Fruit fly (Drosophila melanogaster) whole organism, embryonic: Measurements from ENCODE around the gene twr.

Experiments
- CG31441 ChIP-seq: fragments of 200-800 bp; sonication (Bioruptor generic); IDR thresholded peaks from 2 replicates; pipeline ENCODE4 v1.3.6; 2022; ENCODE audit warnings: missing biosample characterization, missing genetic modification characterization
- CG4854 ChIP-seq: fragments of 200-800 bp; sonication (Bioruptor generic); optimal IDR thresholded peaks from 2 replicates; lab custom pipeline; 2016; ENCODE audit warnings: missing biosample characterization, missing genetic modification characterization, inconsistent platforms
- CG8944 ChIP-seq: fragments of 200-800 bp; sonication (Bioruptor generic); optimal IDR thresholded peaks from 3 replicates; lab custom pipeline; 2016; ENCODE audit warnings: missing biosample characterization, missing genetic modification characterization
- Oaz ChIP-seq: fragments of 200-800 bp; sonication (Bioruptor generic); IDR thresholded peaks from 2 replicates; pipeline ENCODE4 v1.3.6; 2022; ENCODE audit warnings: missing biosample characterization, missing genetic modification characterization
- luna ChIP-seq: fragments of 200-800 bp; sonication (Bioruptor generic); optimal IDR thresholded peaks from 2 replicates; lab custom pipeline; 2016; ENCODE audit warnings: missing biosample characterization, missing genetic modification characterization
- repo ChIP-seq: fragments of 200-800 bp; sonication (Bioruptor generic); optimal IDR thresholded peaks from 2 replicates; lab custom pipeline; 2016; ENCODE audit warnings: missing biosample characterization, missing genetic modification characterization
- ttk ChIP-seq: fragments of 200-800 bp; sonication (Bioruptor generic); IDR thresholded peaks from 2 replicates; pipeline ENCODE4 v2.1.2; 2022; ENCODE audit warnings: missing biosample characterization, missing genetic modification characterization
- vfl ChIP-seq: fragments of 200-800 bp; sonication (Bioruptor generic); optimal IDR thresholded peaks from 2 replicates; lab custom pipeline; 2016; ENCODE audit warnings: missing biosample characterization, missing genetic modification characterization
- vvl ChIP-seq: fragments of 200-800 bp; sonication (Bioruptor generic); IDR thresholded peaks from 2 replicates; pipeline ENCODE4 v1.3.6; 2022; ENCODE audit warnings: missing biosample characterization, missing genetic modification characterization

DNA sequence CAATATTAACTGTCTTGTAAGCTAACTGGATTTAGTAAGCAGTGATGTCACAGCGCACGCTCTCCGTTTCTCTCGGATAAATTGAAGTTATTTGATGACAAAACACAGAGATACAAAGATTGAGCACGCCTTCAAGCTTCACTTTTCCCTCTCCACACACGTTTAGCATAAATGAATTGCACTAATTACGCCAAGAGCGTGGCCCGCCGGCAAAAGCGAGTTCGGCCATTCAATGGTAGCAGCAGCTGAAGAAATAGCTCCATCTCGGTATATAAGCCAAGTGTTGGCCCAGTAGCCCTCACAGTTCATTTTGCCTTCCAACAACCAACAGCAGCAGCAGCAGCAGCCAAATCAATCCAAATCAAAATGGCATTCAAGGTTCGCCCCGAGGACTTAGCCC, 34.8 kb downstream of the twr start, which contains the start of gene Ccp84Ad:
- no peak for TF ChIP-seq CG8944 (GFP tag; lab: Kevin White, UChicago)
- TF ChIP-seq ttk (GFP tag; lab: Robert Waterston, UW), result no peak
- no peak for TF ChIP-seq vfl (GFP tag; lab: Kevin White, UChicago)
- TF ChIP-seq luna (GFP tag; lab: Kevin White, UChicago), result no peak
- TF ChIP-seq vvl (GFP tag; lab: Robert Waterston, UW), result no peak
- TF ChIP-seq Oaz (GFP tag; lab: Robert Waterston, UW), result no peak
- no peak for TF ChIP-seq CG31441 (GFP tag; lab: Robert Waterston, UW)
- TF ChIP-seq CG4854 (GFP tag; lab: Kevin White, UChicago), result no peak
- TF ChIP-seq repo (GFP tag; lab: Kevin White, UChicago), result no peak
